Fruit fly (Drosophila melanogaster) whole organism, pupa: Measurements from ENCODE around the gene raptor.

Experiments used
- CG12605 ChIP-seq: fragments of 200-800 bp; sonication (Bioruptor generic); IDR thresholded peaks from 2 replicates; pipeline ENCODE4 v1.3.6; 2022; ENCODE audit warnings: missing biosample characterization, missing genetic modification characterization
- CG14655 ChIP-seq: fragments of 200-800 bp; sonication (Bioruptor generic); optimal IDR thresholded peaks from 3 replicates; lab custom pipeline; 2017; ENCODE audit warnings: mild to moderate bottlenecking, missing biosample characterization, missing genetic modification reagents, missing genetic modification characterization
- CG17806 ChIP-seq: fragments of 200-800 bp; sonication (Bioruptor generic); optimal IDR thresholded peaks from 2 replicates; lab custom pipeline; 2018; ENCODE audit warnings: missing biosample characterization, mild to moderate bottlenecking, missing genetic modification characterization, moderate library complexity
- CG32121 ChIP-seq: fragments of 200-800 bp; sonication (Bioruptor generic); IDR thresholded peaks from 2 replicates; pipeline ENCODE4 v1.3.6; 2022; ENCODE audit warnings: missing biosample characterization, missing genetic modification characterization
- CG4496 ChIP-seq: fragments of 200-800 bp; sonication (Bioruptor generic); IDR thresholded peaks from 3 replicates; pipeline ENCODE4 v1.3.6; 2022; ENCODE audit warnings: missing biosample characterization, missing genetic modification characterization
- CG8159 ChIP-seq: fragments of 200-800 bp; sonication (Bioruptor generic); optimal IDR thresholded peaks from 3 replicates; lab custom pipeline; 2018; ENCODE audit warnings: missing biosample characterization, mild to moderate bottlenecking, missing genetic modification characterization, moderate library complexity
- CG9948 ChIP-seq: fragments of 200-800 bp; sonication (Bioruptor generic); optimal IDR thresholded peaks from 2 replicates; lab custom pipeline; 2018; ENCODE audit warnings: missing biosample characterization, mild to moderate bottlenecking, missing genetic modification characterization, moderate library complexity
- EcR ChIP-seq: fragments of 200-800 bp; sonication (Bioruptor generic); optimal IDR thresholded peaks from 3 replicates; lab custom pipeline; 2019; ENCODE audit warnings: missing biosample characterization, missing genetic modification characterization, mild to moderate bottlenecking, moderate library complexity, missing genetic modification reagents
- Ets98B ChIP-seq: fragments of 200-800 bp; sonication (Bioruptor generic); IDR thresholded peaks from 2 replicates; pipeline ENCODE4 v1.3.6; 2022; ENCODE audit warnings: missing biosample characterization, missing genetic modification characterization
- Pif1A ChIP-seq: fragments of 200-800 bp; sonication (Bioruptor generic); optimal IDR thresholded peaks from 3 replicates; lab custom pipeline; 2016; ENCODE audit warnings: missing biosample characterization, missing genetic modification characterization
- Pif1B ChIP-seq: fragments of 200-800 bp; sonication (Bioruptor generic); optimal IDR thresholded peaks from 3 replicates; lab custom pipeline; 2016; ENCODE audit warnings: missing biosample characterization, missing genetic modification characterization
- Snoo ChIP-seq: fragments of 200-800 bp; sonication (Bioruptor generic); optimal IDR thresholded peaks from 3 replicates; lab custom pipeline; 2017; ENCODE audit warnings: missing biosample characterization, mild to moderate bottlenecking, missing genetic modification characterization, inconsistent platforms
- fd96Ca ChIP-seq: fragments of 200-800 bp; sonication (Bioruptor generic); IDR thresholded peaks from 3 replicates; pipeline ENCODE4 v1.3.6; 2022; ENCODE audit warnings: missing biosample characterization, missing genetic modification characterization

- TF ChIP-seq Snoo (tag; lab: Kevin White, UChicago) (no peak), Pif1A (GFP tag; lab: Kevin White, UChicago) (no peak), CG17806 (tag; lab: Kevin White, UChicago) (no peak), CG8159 (tag; lab: Kevin White, UChicago) (no peak), EcR (GFP tag; lab: Kevin White, UChicago) (no peak), Pif1B (no peak), CG14655 (GFP tag; lab: Kevin White, UChicago) (no peak), CG12605 (GFP tag; lab: Robert Waterston, UW) (no peak), CG4496 (GFP tag; lab: Robert Waterston, UW) (no peak), fd96Ca (no peak), Ets98B (GFP tag; lab: Robert Waterston, UW) (no peak), CG9948 (tag; lab: Kevin White, UChicago) (no peak), CG32121 (GFP tag; lab: Robert Waterston, UW) (no peak)
These were observed 25.5 kb downstream of the raptor start for dm6 chrX:6064508-6064907.
